Worm (Caenorhabditis elegans) whole organism, mixed stage, embryonic: ENCODE measurements around the gene tap-1.

Source experiments
- ceh-83 ChIP-seq: fragments of 200-800 bp; sonication (Bioruptor generic); optimal IDR thresholded peaks from 2 replicates; lab custom pipeline; 2018; ENCODE audit warnings: mild to moderate bottlenecking, missing genetic modification characterization, missing compliant biosample characterization
- lsy-2 ChIP-seq: fragments of 150-350 bp; optimal IDR thresholded peaks from 2 replicates; lab custom pipeline; 2014; ENCODE audit warnings: missing biosample characterization, missing genetic modification characterization
- nhr-12 ChIP-seq: fragments of 150-350 bp; optimal IDR thresholded peaks from 2 replicates; lab custom pipeline; 2014; ENCODE audit warnings: missing biosample characterization, missing genetic modification characterization
- snpc-4 ChIP-seq: fragments of 150-350 bp; optimal IDR thresholded peaks from 2 replicates; lab custom pipeline; 2014; ENCODE audit warnings: missing biosample characterization, missing genetic modification characterization
- sptf-1 ChIP-seq: sonication (generic microtip); optimal IDR thresholded peaks from 2 replicates; lab custom pipeline; 2017; ENCODE audit warnings: mild to moderate bottlenecking, missing genetic modification characterization, moderate library complexity, missing compliant biosample characterization
- unc-62 ChIP-seq: fragments of 150-350 bp; optimal IDR thresholded peaks from 2 replicates; lab custom pipeline; 2014; ENCODE audit warnings: missing biosample characterization, missing genetic modification reagents, missing genetic modification characterization

ce11 chrX:14572419-14572818, 17.0 kb upstream of the tap-1 start, which contains the start of gene lron-1:
- TF ChIP-seq snpc-4 (no peak), lsy-2 (tag; lab: Kevin White, UChicago) (no peak), unc-62 (GFP tag; lab: Kevin White, UChicago) (no peak), sptf-1 (tag; lab: Kevin White, UChicago) (no peak), nhr-12 (no peak), ceh-83 (GFP tag; lab: Kevin White, UChicago) (no peak)
